Fruit fly (Drosophila melanogaster): ENCODE data around the gene FASN1.

Gene FASN1

dm6 chr2L:3100812-3101211 lies 44.4 kb downstream of the FASN1 start (continued):
- peak in 1 of 2 experiments; percentile 69 for TF ChIP-seq Hr51 (GFP tag; optimal IDR thresholded peaks at IDR 0.05)
- no peak for TF ChIP-seq CG2129 (GFP tag; IDR thresholded peaks at IDR 0.05; ENCODE audit: partially characterized antibody)
- TF ChIP-seq CG31224 (GFP tag; IDR thresholded peaks at IDR 0.05), result no peak
- no peak for TF ChIP-seq Vsx1 (GFP tag; optimal IDR thresholded peaks at IDR 0.05)
- TF ChIP-seq ATbp (GFP tag; optimal IDR thresholded peaks at IDR 0.05), result peak; percentile 34
- TF ChIP-seq CG15479 (GFP tag; optimal IDR thresholded peaks at IDR 0.05), result no peak
- TF ChIP-seq chm (GFP tag; IDR thresholded peaks at IDR 0.05), result no peak; the same call in 1 of the 2 replicates
- no peak for TF ChIP-seq kni (GFP tag; optimal IDR thresholded peaks at IDR 0.05)
- no peak for TF ChIP-seq CG9609 (GFP tag; optimal IDR thresholded peaks at IDR 0.05)
- TF ChIP-seq CG13775 (GFP tag; optimal IDR thresholded peaks at IDR 0.05), result no peak
- no peak for TF ChIP-seq CG15696 (tag; optimal IDR thresholded peaks at IDR 0.05)
- peak; percentile 39; the same call in 1 of the 2 replicates for TF ChIP-seq Ada2b (GFP tag; IDR thresholded peaks at IDR 0.05)
- TF ChIP-seq CG4360 (GFP tag; IDR thresholded peaks at IDR 0.05), result no peak
- no peak for TF ChIP-seq NFAT (GFP tag; IDR thresholded peaks at IDR 0.05)
- no peak for TF ChIP-seq Doc3 (GFP tag; IDR thresholded peaks at IDR 0.05; ENCODE audit: partially characterized antibody)
- TF ChIP-seq NC2α (GFP tag; optimal IDR thresholded peaks at IDR 0.05), result no peak
- TF ChIP-seq rib (GFP tag; IDR thresholded peaks at IDR 0.05), result no peak
- peak; percentile 51 for TF ChIP-seq CG16863 (GFP tag; optimal IDR thresholded peaks at IDR 0.05)
- no peak for TF ChIP-seq zfh2 (GFP tag; optimal IDR thresholded peaks at IDR 0.05)
- no peak for TF ChIP-seq Bdp1 (GFP tag; optimal IDR thresholded peaks at IDR 0.05)
- peak; percentile 55; the same call in 1 of the 3 replicates for TF ChIP-seq Optix (GFP tag; IDR thresholded peaks at IDR 0.05)
- TF ChIP-seq ato (GFP tag; IDR thresholded peaks at IDR 0.05; ENCODE audit: partially characterized antibody), result no peak
- TF ChIP-seq hb (GFP tag; IDR thresholded peaks at IDR 0.05; ENCODE audit: partially characterized antibody), result no peak
- no peak for TF ChIP-seq h (optimal IDR thresholded peaks at IDR 0.05)
- peak; percentile 59; the same call in 2 of the 3 replicates for TF ChIP-seq CG17361 (GFP tag; IDR thresholded peaks at IDR 0.05)
- no peak for TF ChIP-seq CG11398 (GFP tag; optimal IDR thresholded peaks at IDR 0.05)
- TF ChIP-seq unc-4 (GFP tag; IDR thresholded peaks at IDR 0.05; ENCODE audit: partially characterized antibody), result no peak
- no peak for TF ChIP-seq vfl (GFP tag; optimal IDR thresholded peaks at IDR 0.05)
- no peak for TF ChIP-seq CG8281 (tag; optimal IDR thresholded peaks at IDR 0.05)
- TF ChIP-seq CG4820 (GFP tag; optimal IDR thresholded peaks at IDR 0.05), result no peak
- no peak for TF ChIP-seq Fer1 (GFP tag; optimal IDR thresholded peaks at IDR 0.05)
- TF ChIP-seq CG6683 (GFP tag; optimal IDR thresholded peaks at IDR 0.05), result no peak
- TF ChIP-seq CHES-1-like (GFP tag; optimal IDR thresholded peaks at IDR 0.05), result no peak
- TF ChIP-seq zfh1 (GFP tag; IDR thresholded peaks at IDR 0.05), result peak; percentile 67
- no peak for TF ChIP-seq Abd-B (GFP tag; optimal IDR thresholded peaks at IDR 0.05)
- peak; percentile 78; the same call in 2 of the 3 replicates for TF ChIP-seq ken (GFP tag; IDR thresholded peaks at IDR 0.05)
- no peak for TF ChIP-seq MBD-R2 (GFP tag; IDR thresholded peaks at IDR 0.05)
- no peak for TF ChIP-seq CG6765 (GFP tag; optimal IDR thresholded peaks at IDR 0.05)
- no peak for TF ChIP-seq CG15514 (GFP tag; optimal IDR thresholded peaks at IDR 0.05)
- peak; percentile 10 for TF ChIP-seq CG7786 (GFP tag; optimal IDR thresholded peaks at IDR 0.05)
- no peak for TF ChIP-seq ro (GFP tag; IDR thresholded peaks at IDR 0.05)
- TF ChIP-seq Hsf (GFP tag; optimal IDR thresholded peaks at IDR 0.05), result peak; percentile 36
- TF ChIP-seq CG33557 (GFP tag; optimal IDR thresholded peaks at IDR 0.05), result no peak
- no peak for TF ChIP-seq CG7963 (GFP tag; IDR thresholded peaks at IDR 0.05; ENCODE audit: partially characterized antibody)
- no peak for TF ChIP-seq CG4404 (GFP tag; IDR thresholded peaks at IDR 0.05)
- TF ChIP-seq Ets65A (GFP tag), result no peak
- TF ChIP-seq CG7987 (GFP tag; optimal IDR thresholded peaks at IDR 0.05), result no peak
- no peak for TF ChIP-seq prd (optimal IDR thresholded peaks at IDR 0.05)
- peak; percentile 68 for TF ChIP-seq prd (GFP tag; IDR thresholded peaks at IDR 0.05)
- peak; percentile 48 for TF ChIP-seq Sox100B (GFP tag; optimal IDR thresholded peaks at IDR 0.05)
- TF ChIP-seq CG15601 (tag; optimal IDR thresholded peaks at IDR 0.05), result peak; percentile 12
- TF ChIP-seq CG32532 (GFP tag; IDR thresholded peaks at IDR 0.05), result no peak
